Worm (Caenorhabditis elegans): ENCODE data around the gene fezf-1.

DNA sequence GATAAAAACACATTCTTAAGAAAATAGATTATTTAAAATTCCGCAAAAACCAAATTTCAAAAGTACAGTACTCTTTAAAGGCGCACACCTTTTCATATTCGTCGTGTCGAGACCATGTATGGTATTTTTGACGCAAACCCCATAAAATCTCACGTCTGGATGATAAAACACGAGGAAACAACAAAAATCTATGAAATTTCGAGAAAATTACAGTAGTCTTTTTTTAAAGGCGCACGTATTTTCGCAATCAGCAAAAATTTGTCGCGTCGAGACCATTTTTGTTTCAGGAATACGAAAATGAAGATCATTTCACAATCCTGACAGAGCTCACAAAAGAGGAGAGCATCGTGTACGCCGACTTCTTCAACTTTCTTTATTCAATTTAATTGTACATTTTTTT is 47.1 kb downstream of the fezf-1 start:
- TF ChIP-seq nhr-76 (tag; optimal IDR thresholded peaks at IDR 0.05) (no peak), elt-3 (tag; optimal IDR thresholded peaks at IDR 0.05) (no peak), ceh-9 (tag; optimal IDR thresholded peaks at IDR 0.05) (no peak)

All from whole organism, L3 larva.